Comparison of ENCODE assay signal across 1 worm cellular context in genomic region chrIII:8417192-8417967, ce11.
TF ChIP-seq lines count a peak whose summit lies in the region.

No protein-coding gene starts in this region.

TF ChIP-seq in whole organism, L4 larva, 104 proteins besides CTCF, POLR2A, EP300 and RAD21 (continued from another document):
- TF ChIP-seq egl-43 (GFP tag; IDR thresholded peaks at IDR 0.05; lab: Robert Waterston, UW) (peak; percentile 61; the same call in 1 of the 2 replicates), lir-3 (tag; optimal IDR thresholded peaks at IDR 0.05; lab: Kevin White, UChicago) (peak; percentile 34), dmd-9 (GFP tag; IDR thresholded peaks at IDR 0.05; lab: Robert Waterston, UW) (peak; percentile 23; the same call in 1 of the 2 replicates), vab-7 (GFP tag; IDR thresholded peaks at IDR 0.05; lab: Robert Waterston, UW) (peak; percentile 34; the same call in 1 of the 2 replicates), nhr-28 (tag; optimal IDR thresholded peaks at IDR 0.05; lab: Kevin White, UChicago) (peak; percentile 69), hlh-11 (tag; optimal IDR thresholded peaks at IDR 0.05; lab: Kevin White, UChicago) (peak; percentile 94), nhr-48 (tag; optimal IDR thresholded peaks at IDR 0.05; lab: Kevin White, UChicago) (peak; percentile 87), gei-8 (GFP tag; optimal IDR thresholded peaks at IDR 0.05; lab: Kevin White, UChicago) (peak; percentile 34), T26A8.4 (GFP tag; IDR thresholded peaks at IDR 0.05; lab: Robert Waterston, UW) (peak; percentile 91), mxl-3 (GFP tag; optimal IDR thresholded peaks at IDR 0.05; lab: Kevin White, UChicago) (peak; percentile 70), ceh-82 (tag; optimal IDR thresholded peaks at IDR 0.05; lab: Kevin White, UChicago) (no peak), nhr-11 (tag; optimal IDR thresholded peaks at IDR 0.05; lab: Kevin White, UChicago) (peak; percentile 95), F37D6.2 (tag; optimal IDR thresholded peaks at IDR 0.05; lab: Kevin White, UChicago) (peak; percentile 89), nhr-41 (GFP tag; IDR thresholded peaks at IDR 0.05; lab: Robert Waterston, UW) (no peak), nhr-77 (tag; optimal IDR thresholded peaks at IDR 0.05; lab: Kevin White, UChicago) (peak; percentile 41), lin-38 (GFP tag; IDR thresholded peaks at IDR 0.05; lab: Robert Waterston, UW) (peak; percentile 69), hif-1 (tag; optimal IDR thresholded peaks at IDR 0.05; lab: Kevin White, UChicago) (peak; percentile 39 to 73), F26F4.8 (GFP tag; conservative IDR thresholded peaks at IDR 0.05; lab: Robert Waterston, UW) (no peak), ctbp-1 (GFP tag; IDR thresholded peaks at IDR 0.05; lab: Robert Waterston, UW) (peak; percentile 89), nhr-25 (tag; optimal IDR thresholded peaks at IDR 0.05; lab: Kevin White, UChicago; ENCODE audit: borderline replicate concordance, insufficient read depth) (peak; percentile 77), hlh-30 (tag; optimal IDR thresholded peaks at IDR 0.05; lab: Kevin White, UChicago; ENCODE audit: insufficient read depth) (peak; percentile 83), nhr-42 (GFP tag; IDR thresholded peaks at IDR 0.05; lab: Robert Waterston, UW) (peak; percentile 39; the same call in 1 of the 2 replicates), madf-9 (GFP tag; conservative IDR thresholded peaks at IDR 0.05; lab: Robert Waterston, UW) (peak; percentile 71), ceh-28 (tag; optimal IDR thresholded peaks at IDR 0.05; lab: Kevin White, UChicago) (peak; percentile 86), zfp-2 (tag; optimal IDR thresholded peaks at IDR 0.05; lab: Kevin White, UChicago) (peak; percentile 50)
